Fruit fly (Drosophila melanogaster) whole organism: ENCODE results near the gene CG15459.

Experiments used
- CG8478 ChIP-seq: fragments of >200 bp; optimal IDR thresholded peaks from 2 replicates; lab custom pipeline; 2018; ENCODE audit warnings: inconsistent platforms
- Dll ChIP-seq: fragments of >200 bp; optimal IDR thresholded peaks from 2 replicates; lab custom pipeline; 2017
- pan ChIP-seq: fragments of >200 bp; optimal IDR thresholded peaks from 2 replicates; lab custom pipeline; 2017
- usp ChIP-seq: fragments of >200 bp; optimal IDR thresholded peaks from 2 replicates; lab custom pipeline; 2017; ENCODE audit warnings: missing biosample characterization, missing genetic modification characterization, mixed read lengths

dm6 chrX:20436866-20437265 is 23.5 kb upstream of the CG15459 start:
- no peak for TF ChIP-seq usp (GFP tag; lab: Kevin White, UChicago)
- TF ChIP-seq pan (lab: Kevin White, UChicago) = no peak
- TF ChIP-seq CG8478 (lab: Kevin White, UChicago) = no peak
- TF ChIP-seq Dll (lab: Kevin White, UChicago) = no peak
